Worm (Caenorhabditis elegans): Measurements from ENCODE around the gene srx-60.

srx-60 gene

ce11 chrV:7436509-7436908, 35.8 kb downstream of the srx-60 start:
- TF ChIP-seq alr-1 (tag; optimal IDR thresholded peaks at IDR 0.05) (no peak), nhr-10 (tag; optimal IDR thresholded peaks at IDR 0.05) (no peak), sem-4 (tag; optimal IDR thresholded peaks at IDR 0.05) (no peak), unc-39 (tag; optimal IDR thresholded peaks at IDR 0.05) (no peak)

- TF ChIP-seq lin-11 (tag; optimal IDR thresholded peaks at IDR 0.05) (no peak), unc-39 (tag; optimal IDR thresholded peaks at IDR 0.05) (no peak), fos-1 (tag; optimal IDR thresholded peaks at IDR 0.05) (peak; percentile 31), skn-1 (tag; optimal IDR thresholded peaks at IDR 0.05) (no peak), dmd-4 (tag; optimal IDR thresholded peaks at IDR 0.05) (no peak), snpc-4 (tag; optimal IDR thresholded peaks at IDR 0.05) (no peak), blmp-1 (tag; optimal IDR thresholded peaks at IDR 0.05; ENCODE audit: insufficient read depth) (peak; percentile 59), lin-39 (tag; optimal IDR thresholded peaks at IDR 0.05) (no peak), nhr-21 (tag; optimal IDR thresholded peaks at IDR 0.05) (peak; percentile 94), ama-1 (optimal IDR thresholded peaks at IDR 0.05) (peak; percentile 98), ztf-11 (tag; optimal IDR thresholded peaks at IDR 0.05) (no peak), ZK546.5 (tag; optimal IDR thresholded peaks at IDR 0.05) (no peak), sma-3 (GFP tag; optimal IDR thresholded peaks at IDR 0.05) (peak; percentile 72), F13H6.1 (tag; optimal IDR thresholded peaks at IDR 0.05) (no peak), sma-9 (GFP tag; optimal IDR thresholded peaks at IDR 0.05) (peak; percentile 52), sma-9 (tag; optimal IDR thresholded peaks at IDR 0.05) (no peak), mdl-1 (tag; optimal IDR thresholded peaks at IDR 0.05) (no peak), nhr-12 (tag; optimal IDR thresholded peaks at IDR 0.05) (no peak), Y55F3AM.14 (GFP tag; optimal IDR thresholded peaks at IDR 0.05) (no peak), unc-55 (GFP tag; optimal IDR thresholded peaks at IDR 0.05) (no peak), nhr-25 (tag; optimal IDR thresholded peaks at IDR 0.05) (peak; percentile 81), zag-1 (tag; optimal IDR thresholded peaks at IDR 0.05) (no peak), gmeb-1 (tag; optimal IDR thresholded peaks at IDR 0.05) (peak; percentile 26), aly-2 (tag; optimal IDR thresholded peaks at IDR 0.05) (no peak), egl-27 (tag; optimal IDR thresholded peaks at IDR 0.05) (no peak), ztf-1 (GFP tag; conservative IDR thresholded peaks at IDR 0.05) (no peak), crh-2 (tag; optimal IDR thresholded peaks at IDR 0.05) (peak; percentile 30), nhr-6 (tag; optimal IDR thresholded peaks at IDR 0.05) (no peak), lsy-2 (tag; optimal IDR thresholded peaks at IDR 0.05) (peak in 1 of 2 experiments; percentile 5), ceh-82 (tag; optimal IDR thresholded peaks at IDR 0.05) (no peak), C34F6.9 (tag; optimal IDR thresholded peaks at IDR 0.05) (peak; percentile 45), nhr-237 (tag; optimal IDR thresholded peaks at IDR 0.05) (no peak), elt-3 (tag; optimal IDR thresholded peaks at IDR 0.05) (no peak), ceh-16 (tag; optimal IDR thresholded peaks at IDR 0.05) (no peak), ztf-4 (tag; optimal IDR thresholded peaks at IDR 0.05) (peak; percentile 5), nhr-11 (tag; optimal IDR thresholded peaks at IDR 0.05) (no peak), nhr-23 (tag; optimal IDR thresholded peaks at IDR 0.05) (no peak), lin-13 (GFP tag; optimal IDR thresholded peaks at IDR 0.05) (no peak), nhr-129 (tag; optimal IDR thresholded peaks at IDR 0.05) (peak; percentile 59), R02D3.7 (tag; optimal IDR thresholded peaks at IDR 0.05) (no peak), mab-5 (tag; optimal IDR thresholded peaks at IDR 0.05) (no peak), nhr-77 (tag; optimal IDR thresholded peaks at IDR 0.05) (no peak), elt-1 (tag; optimal IDR thresholded peaks at IDR 0.05) (no peak), alr-1 (tag; optimal IDR thresholded peaks at IDR 0.05) (no peak), peb-1 (tag; optimal IDR thresholded peaks at IDR 0.05) (no peak), nhr-10 (tag; optimal IDR thresholded peaks at IDR 0.05) (no peak), sem-4 (tag; optimal IDR thresholded peaks at IDR 0.05) (no peak), mbf-1 (tag; optimal IDR thresholded peaks at IDR 0.05) (no peak), unc-62 (GFP tag; optimal IDR thresholded peaks at IDR 0.05) (no peak)
Observed at ce11 chrV:7436911-7437310, 36.2 kb downstream of the srx-60 start.
